Worm (Caenorhabditis elegans): Measurements from ENCODE around the gene mau-8.
A peak's percentile ranks its signal among the peaks of the same experiment; 100 is the strongest.

Gene mau-8

ce11 chrIV:13334287-13334686, 43.5 kb upstream of the mau-8 start:
- TF ChIP-seq F16B12.6 (tag; optimal IDR thresholded peaks at IDR 0.05) (no peak), lin-35 (GFP tag; optimal IDR thresholded peaks at IDR 0.05) (peak in 1 of 2 experiments; percentile 29)

ce11 chrIV:13342555-13342954, 35.3 kb upstream of the mau-8 start, which contains the start of gene W02A2.5:
Gene W02A2.5 (plus strand): TSS chrIV:13342855.
- TF ChIP-seq efl-1 (optimal IDR thresholded peaks at IDR 0.05) (no peak), efl-1 (GFP tag; optimal IDR thresholded peaks at IDR 0.05 in 1 of 2) (peak in 1 of 2 experiments; percentile 43), sptf-1 (tag; optimal IDR thresholded peaks at IDR 0.05) (no peak)

ce11 chrIV:13346078-13346477, 31.7 kb upstream of the mau-8 start:
- TF ChIP-seq nhr-20 (tag; optimal IDR thresholded peaks at IDR 0.05) (peak; percentile 30), nhr-11 (tag; optimal IDR thresholded peaks at IDR 0.05) (no peak), jun-1 (tag; optimal IDR thresholded peaks at IDR 0.05) (peak; percentile 75), mab-9 (GFP tag; IDR thresholded peaks at IDR 0.05) (no peak), lin-35 (GFP tag; optimal IDR thresholded peaks at IDR 0.05) (peak in 1 of 2 experiments; percentile 53), elt-2 (tag; optimal IDR thresholded peaks at IDR 0.05) (peak; percentile 62)

ce11 chrIV:13347232-13347715, 30.5 kb upstream of the mau-8 start, which contains the start of gene W02A2.9:
Gene W02A2.9 (plus strand): TSS chrIV:13347665.
- TF ChIP-seq grh-1 (GFP tag; IDR thresholded peaks at IDR 0.05) (no peak), snpc-4 (tag; optimal IDR thresholded peaks at IDR 0.05) (no peak), nhr-20 (tag; optimal IDR thresholded peaks at IDR 0.05) (peak; percentile 19), ztf-4 (tag; optimal IDR thresholded peaks at IDR 0.05) (no peak), nhr-85 (tag) (no peak), lin-15B (tag; optimal IDR thresholded peaks at IDR 0.05) (no peak), elt-2 (tag; optimal IDR thresholded peaks at IDR 0.05) (peak; percentile 95), sup-37 (GFP tag; optimal IDR thresholded peaks at IDR 0.05) (no peak), rnt-1 (tag; optimal IDR thresholded peaks at IDR 0.05) (no peak), unc-130 (tag; optimal IDR thresholded peaks at IDR 0.05) (no peak), pqm-1 (tag; optimal IDR thresholded peaks at IDR 0.05) (no peak), isw-1 (GFP tag; IDR thresholded peaks at IDR 0.05) (no peak), nhr-90 (tag; optimal IDR thresholded peaks at IDR 0.05; ENCODE audit: poor library complexity) (peak; percentile 6), C04F5.9 (tag; optimal IDR thresholded peaks at IDR 0.05) (no peak), tlp-1 (tag; optimal IDR thresholded peaks at IDR 0.05) (peak; percentile 30), ceh-82 (tag; optimal IDR thresholded peaks at IDR 0.05) (no peak), efl-1 (optimal IDR thresholded peaks at IDR 0.05) (no peak), efl-1 (GFP tag; optimal IDR thresholded peaks at IDR 0.05 in 1 of 2) (peak in 1 of 2 experiments; percentile 56), lin-35 (GFP tag; optimal IDR thresholded peaks at IDR 0.05) (peak in 1 of 2 experiments; percentile 22), sptf-1 (tag; optimal IDR thresholded peaks at IDR 0.05) (no peak), jun-1 (tag; optimal IDR thresholded peaks at IDR 0.05) (peak; percentile 57), ztf-11 (tag; optimal IDR thresholded peaks at IDR 0.05) (no peak), aly-2 (tag; optimal IDR thresholded peaks at IDR 0.05) (no peak), egl-13 (tag; optimal IDR thresholded peaks at IDR 0.05) (no peak), ceh-8 (GFP tag; optimal IDR thresholded peaks at IDR 0.05) (no peak), fos-1 (tag; optimal IDR thresholded peaks at IDR 0.05) (no peak), zip-4 (GFP tag; optimal IDR thresholded peaks at IDR 0.05) (no peak), aha-1 (tag; optimal IDR thresholded peaks at IDR 0.05) (no peak), fkh-10 (GFP tag; optimal IDR thresholded peaks at IDR 0.05) (no peak), mep-1 (tag; optimal IDR thresholded peaks at IDR 0.05) (no peak), unc-86 (tag; optimal IDR thresholded peaks at IDR 0.05) (no peak), alr-1 (tag; optimal IDR thresholded peaks at IDR 0.05; ENCODE audit: borderline replicate concordance) (no peak), vab-15 (tag; optimal IDR thresholded peaks at IDR 0.05) (no peak), C34B4.2 (tag; optimal IDR thresholded peaks at IDR 0.05) (no peak)

Data from whole organism, L1 larva.